Fruit fly (Drosophila melanogaster): ENCODE results near the gene CG5653.

The CG5653 gene

dm6 chr3L:8968437-8968836 lies 2.3 kb upstream of the CG5653 start, which contains the start of gene CG5026 (continued):
- TF ChIP-seq HmgZ (tag; optimal IDR thresholded peaks at IDR 0.05) = peak; percentile 47
- no peak for TF ChIP-seq Sox100B (GFP tag; optimal IDR thresholded peaks at IDR 0.05)
- peak; percentile 87 for TF ChIP-seq Ets65A (GFP tag)
- no peak; the same call in 2 of the 3 replicates for TF ChIP-seq Opbp (GFP tag; IDR thresholded peaks at IDR 0.05; ENCODE audit: partially characterized antibody)
- TF ChIP-seq Abd-B (GFP tag; optimal IDR thresholded peaks at IDR 0.05) = no peak
- no peak for TF ChIP-seq cad (GFP tag; optimal IDR thresholded peaks at IDR 0.05)
- TF ChIP-seq salm (tag; optimal IDR thresholded peaks at IDR 0.05) = no peak
- no peak for TF ChIP-seq CG16815 (GFP tag; optimal IDR thresholded peaks at IDR 0.05)
- no peak for TF ChIP-seq exex (tag; optimal IDR thresholded peaks at IDR 0.05)
- TF ChIP-seq Dbx (GFP tag; IDR thresholded peaks at IDR 0.05) = 0 out of 3 replicates have a peak, but pooled peaks have one; percentile 26
- TF ChIP-seq CG18599 (GFP tag; optimal IDR thresholded peaks at IDR 0.05) = no peak
- TF ChIP-seq ttk (GFP tag; IDR thresholded peaks at IDR 0.05) = no peak
- TF ChIP-seq CoRest (tag; optimal IDR thresholded peaks at IDR 0.05) = peak; percentile 61
- TF ChIP-seq bigmax (GFP tag; optimal IDR thresholded peaks at IDR 0.05) = no peak
- TF ChIP-seq danr (GFP tag; IDR thresholded peaks at IDR 0.05) = no peak
- no peak for TF ChIP-seq HHEX (GFP tag; optimal IDR thresholded peaks at IDR 0.05)
- no peak for TF ChIP-seq phol (tag; optimal IDR thresholded peaks at IDR 0.05)
- no peak for TF ChIP-seq lov (optimal IDR thresholded peaks at IDR 0.05)
- TF ChIP-seq lov (GFP tag; IDR thresholded peaks at IDR 0.05) = no peak
- no peak for TF ChIP-seq CG30403 (GFP tag; optimal IDR thresholded peaks at IDR 0.05)
- no peak for TF ChIP-seq emc (GFP tag; optimal IDR thresholded peaks at IDR 0.05)
- TF ChIP-seq CG3995 (GFP tag; optimal IDR thresholded peaks at IDR 0.05) = no peak
- no peak for TF ChIP-seq CG2202 (tag; optimal IDR thresholded peaks at IDR 0.05)
- TF ChIP-seq CG15514 (GFP tag; optimal IDR thresholded peaks at IDR 0.05) = peak; percentile 87
- no peak for TF ChIP-seq CG2889 (GFP tag; IDR thresholded peaks at IDR 0.05)
- TF ChIP-seq Blimp-1 (GFP tag; optimal IDR thresholded peaks at IDR 0.05) = no peak
- TF ChIP-seq CG14441 (GFP tag; IDR thresholded peaks at IDR 0.05) = no peak
- TF ChIP-seq schlank (tag; optimal IDR thresholded peaks at IDR 0.05) = no peak
- TF ChIP-seq CG33557 (GFP tag; optimal IDR thresholded peaks at IDR 0.05) = no peak
- no peak; the same call in 1 of the 2 replicates for TF ChIP-seq bbx (GFP tag; IDR thresholded peaks at IDR 0.05; ENCODE audit: partially characterized antibody)
- TF ChIP-seq CG10654 (GFP tag; optimal IDR thresholded peaks at IDR 0.05) = no peak
- no peak for TF ChIP-seq CG12155 (GFP tag; optimal IDR thresholded peaks at IDR 0.05)
- TF ChIP-seq CG18619 (GFP tag; optimal IDR thresholded peaks at IDR 0.05) = no peak
- no peak for TF ChIP-seq onecut (GFP tag; IDR thresholded peaks at IDR 0.05)
- no peak for TF ChIP-seq Fer3 (tag; optimal IDR thresholded peaks at IDR 0.05)
- no peak for TF ChIP-seq CG4328 (GFP tag; optimal IDR thresholded peaks at IDR 0.05)
- peak; percentile 35 for TF ChIP-seq CG4617 (GFP tag; optimal IDR thresholded peaks at IDR 0.05; ENCODE audit: borderline replicate concordance)
- TF ChIP-seq trh (GFP tag; optimal IDR thresholded peaks at IDR 0.05) = no peak
- TF ChIP-seq pfk (GFP tag; optimal IDR thresholded peaks at IDR 0.05) = no peak
- no peak for TF ChIP-seq gem (tag; optimal IDR thresholded peaks at IDR 0.05)
- TF ChIP-seq CG4424 (GFP tag; optimal IDR thresholded peaks at IDR 0.05) = no peak
- TF ChIP-seq fd96Cb (tag; optimal IDR thresholded peaks at IDR 0.05) = no peak
- peak; percentile 63; the same call in 2 of the 3 replicates for TF ChIP-seq ci (GFP tag; IDR thresholded peaks at IDR 0.05)
- no peak for TF ChIP-seq ATbp (GFP tag; optimal IDR thresholded peaks at IDR 0.05)
- no peak for TF ChIP-seq Atf3 (GFP tag; optimal IDR thresholded peaks at IDR 0.05)
- TF ChIP-seq CG17385 (GFP tag; optimal IDR thresholded peaks at IDR 0.05) = no peak
- TF ChIP-seq hb (GFP tag; IDR thresholded peaks at IDR 0.05; ENCODE audit: partially characterized antibody) = no peak
- peak; percentile 6 for TF ChIP-seq nom (GFP tag; optimal IDR thresholded peaks at IDR 0.05)
- TF ChIP-seq hkb (optimal IDR thresholded peaks at IDR 0.05) = no peak
- TF ChIP-seq hkb (GFP tag; IDR thresholded peaks at IDR 0.05) = no peak
- TF ChIP-seq CG7963 (GFP tag; IDR thresholded peaks at IDR 0.05; ENCODE audit: partially characterized antibody) = no peak
